Worm (Caenorhabditis elegans): Measurements from ENCODE around the gene acr-3.

The acr-3 gene

ce11 chrX:6742011-6742683 is 32.8 kb downstream of the acr-3 start, which contains the start of gene mdl-1 (continued):
- TF ChIP-seq lin-35 (GFP tag; optimal IDR thresholded peaks at IDR 0.05) (peak; percentile 72 to 75), nhr-71 (tag; optimal IDR thresholded peaks at IDR 0.05) (peak; percentile 95), tbx-2 (tag; optimal IDR thresholded peaks at IDR 0.05) (peak; percentile 84), unc-98 (GFP tag; IDR thresholded peaks at IDR 0.05) (peak; percentile 80), nhr-19 (GFP tag; conservative IDR thresholded peaks at IDR 0.05) (peak; percentile 99), hpl-2 (GFP tag; optimal IDR thresholded peaks at IDR 0.05) (no peak), Y116A8C.19 (tag; optimal IDR thresholded peaks at IDR 0.05; ENCODE audit: borderline replicate concordance) (no peak), nhr-20 (tag; optimal IDR thresholded peaks at IDR 0.05) (peak; percentile 89), mab-9 (GFP tag; IDR thresholded peaks at IDR 0.05) (peak; percentile 81; the same call in 1 of the 2 replicates)

DNA sequence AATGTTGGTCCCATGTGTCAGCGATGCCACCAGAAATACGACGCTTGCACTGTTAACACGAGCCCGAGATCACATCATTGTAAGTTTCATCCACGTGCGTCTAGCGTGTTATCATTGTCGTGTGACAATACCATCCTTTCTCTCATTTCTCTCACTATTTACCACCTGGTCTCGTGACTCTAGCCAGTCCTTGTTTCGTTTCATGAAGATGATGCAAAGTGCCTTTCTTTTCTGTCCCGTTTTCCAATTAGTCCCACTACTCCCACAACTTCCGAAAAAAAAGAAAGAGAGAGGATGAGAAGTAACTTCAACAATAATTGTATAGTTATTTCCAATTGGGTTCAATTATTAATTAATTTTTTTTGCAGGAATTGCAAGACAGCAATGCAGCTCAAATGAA is 33.6 kb downstream of the acr-3 start:
- TF ChIP-seq egl-13 (tag; optimal IDR thresholded peaks at IDR 0.05) (no peak), ama-1 (optimal IDR thresholded peaks at IDR 0.05) (peak; percentile 97), nhr-90 (tag; optimal IDR thresholded peaks at IDR 0.05; ENCODE audit: poor library complexity) (peak; percentile 81), ceh-88 (GFP tag; IDR thresholded peaks at IDR 0.05) (peak; percentile 66; the same call in 1 of the 2 replicates), C34B4.2 (tag; optimal IDR thresholded peaks at IDR 0.05) (no peak), efl-1 (optimal IDR thresholded peaks at IDR 0.05) (peak; percentile 38 to 42), efl-1 (GFP tag; optimal IDR thresholded peaks at IDR 0.05 in 1 of 2) (peak; percentile 14 to 95), snu-23 (GFP tag; optimal IDR thresholded peaks at IDR 0.05) (peak; percentile 88), zag-1 (tag; optimal IDR thresholded peaks at IDR 0.05) (no peak), lir-3 (tag; optimal IDR thresholded peaks at IDR 0.05; ENCODE audit: poor library complexity) (peak; percentile 73), hlh-4 (tag; optimal IDR thresholded peaks at IDR 0.05) (no peak), mab-9 (GFP tag; IDR thresholded peaks at IDR 0.05) (no peak; the same call in 1 of the 2 replicates), nhr-237 (tag; optimal IDR thresholded peaks at IDR 0.05) (no peak), fkh-10 (GFP tag; optimal IDR thresholded peaks at IDR 0.05) (no peak), blmp-1 (tag; optimal IDR thresholded peaks at IDR 0.05) (peak; percentile 85), mep-1 (tag; optimal IDR thresholded peaks at IDR 0.05) (peak; percentile 77), lin-15B (tag; optimal IDR thresholded peaks at IDR 0.05) (no peak), sup-37 (GFP tag; optimal IDR thresholded peaks at IDR 0.05) (peak; percentile 31), pqm-1 (tag; optimal IDR thresholded peaks at IDR 0.05) (no peak), nhr-20 (tag; optimal IDR thresholded peaks at IDR 0.05) (peak; percentile 89), ceh-63 (GFP tag; optimal IDR thresholded peaks at IDR 0.05) (no peak), elt-2 (tag; optimal IDR thresholded peaks at IDR 0.05) (peak; percentile 42), lin-14 (GFP tag; optimal IDR thresholded peaks at IDR 0.05) (peak; percentile 91), efl-3 (GFP tag; optimal IDR thresholded peaks at IDR 0.05) (no peak), fkh-8 (tag; optimal IDR thresholded peaks at IDR 0.05) (no peak), unc-98 (GFP tag; IDR thresholded peaks at IDR 0.05) (no peak), egl-27 (tag; optimal IDR thresholded peaks at IDR 0.05) (peak in 1 of 2 experiments; percentile 57), C04F5.9 (tag; optimal IDR thresholded peaks at IDR 0.05) (peak; percentile 48), aly-2 (tag; optimal IDR thresholded peaks at IDR 0.05) (peak; percentile 12), unc-130 (tag; optimal IDR thresholded peaks at IDR 0.05) (peak; percentile 85), sptf-1 (tag; optimal IDR thresholded peaks at IDR 0.05) (no peak), xbp-1 (tag; optimal IDR thresholded peaks at IDR 0.05) (peak; percentile 81), dsc-1 (tag; optimal IDR thresholded peaks at IDR 0.05) (peak; percentile 13), lsy-2 (tag; optimal IDR thresholded peaks at IDR 0.05) (peak; percentile 71 to 75), unc-62 (GFP tag; optimal IDR thresholded peaks at IDR 0.05) (no peak), snpc-4 (tag; optimal IDR thresholded peaks at IDR 0.05) (no peak), ets-5 (GFP tag; IDR thresholded peaks at IDR 0.05) (no peak), alr-1 (tag; optimal IDR thresholded peaks at IDR 0.05; ENCODE audit: borderline replicate concordance) (no peak), tlp-1 (tag; optimal IDR thresholded peaks at IDR 0.05) (no peak), ceh-82 (tag; optimal IDR thresholded peaks at IDR 0.05) (peak in 2 of 3 experiments; percentile 18 to 44), swsn-7 (tag; optimal IDR thresholded peaks at IDR 0.05) (peak; percentile 81), grh-1 (GFP tag; IDR thresholded peaks at IDR 0.05) (peak; percentile 64), isw-1 (GFP tag; IDR thresholded peaks at IDR 0.05) (no peak), ceh-90 (tag; optimal IDR thresholded peaks at IDR 0.05) (no peak), Y116A8C.19 (tag; optimal IDR thresholded peaks at IDR 0.05; ENCODE audit: borderline replicate concordance) (no peak)

Data from whole organism, L1 larva.